Fruit fly (Drosophila melanogaster) whole organism, embryonic: ENCODE measurements around the gene CG16959.

Source experiments
- Atf3 ChIP-seq: fragments of 200-800 bp; sonication (Bioruptor generic); optimal IDR thresholded peaks from 3 replicates; lab custom pipeline; 2016; ENCODE audit warnings: missing biosample characterization, missing genetic modification characterization
- BEAF-32 ChIP-seq: fragments of 200-800 bp; sonication (Bioruptor generic); optimal IDR thresholded peaks from 3 replicates; lab custom pipeline; 2017; ENCODE audit warnings: missing biosample characterization, missing genetic modification characterization, mild to moderate bottlenecking, moderate library complexity, missing genetic modification reagents
- CG16779 ChIP-seq: fragments of 200-800 bp; sonication (Bioruptor generic); IDR thresholded peaks from 2 replicates; pipeline ENCODE4 v1.3.6; 2022; ENCODE audit warnings: missing biosample characterization, missing genetic modification characterization
- CG17802 ChIP-seq: fragments of 200-800 bp; sonication (Bioruptor generic); optimal IDR thresholded peaks from 2 replicates; lab custom pipeline; 2018; ENCODE audit warnings: missing biosample characterization, mild to moderate bottlenecking, missing genetic modification characterization, moderate library complexity
- CG17829 ChIP-seq: fragments of 200-800 bp; optimal IDR thresholded peaks from 2 replicates; lab custom pipeline; 2019; ENCODE audit warnings: missing biosample characterization, mild to moderate bottlenecking, missing genetic modification characterization, moderate library complexity
- CG18599 ChIP-seq: fragments of 200-800 bp; sonication (Bioruptor generic); optimal IDR thresholded peaks from 3 replicates; lab custom pipeline; 2017; ENCODE audit warnings: missing biosample characterization, missing genetic modification characterization, mild to moderate bottlenecking, moderate library complexity, missing genetic modification reagents
- CG2120 ChIP-seq: fragments of 200-800 bp; sonication (Bioruptor generic); optimal IDR thresholded peaks from 3 replicates; lab custom pipeline; 2016; ENCODE audit warnings: missing biosample characterization, missing genetic modification characterization
- CG30431 ChIP-seq: fragments of 200-800 bp; sonication (Bioruptor generic); optimal IDR thresholded peaks from 2 replicates; lab custom pipeline; 2017; ENCODE audit warnings: missing biosample characterization, missing genetic modification characterization
- CG33557 ChIP-seq: fragments of 200-800 bp; sonication (Bioruptor generic); optimal IDR thresholded peaks from 2 replicates; lab custom pipeline; 2019; ENCODE audit warnings: missing biosample characterization, mild to moderate bottlenecking, missing genetic modification characterization, moderate library complexity
- CG34422 ChIP-seq: fragments of 200-800 bp; sonication (Bioruptor generic); IDR thresholded peaks from 3 replicates; pipeline ENCODE4 v1.3.6; 2022; ENCODE audit warnings: missing biosample characterization, missing genetic modification characterization
- CG3726 ChIP-seq: fragments of 200-800 bp; sonication (Bioruptor generic); IDR thresholded peaks from 3 replicates; pipeline ENCODE4, ENCODE4 v1.3.6; 2022; ENCODE audit warnings: missing biosample characterization, missing genetic modification characterization
- CG6254 ChIP-seq: fragments of 200-800 bp; sonication (Bioruptor generic); optimal IDR thresholded peaks from 3 replicates; lab custom pipeline; 2017; ENCODE audit warnings: mild to moderate bottlenecking, missing biosample characterization, missing genetic modification reagents, missing genetic modification characterization
- CG6683 ChIP-seq: fragments of 200-800 bp; sonication (Bioruptor generic); optimal IDR thresholded peaks from 2 replicates; lab custom pipeline; 2017; ENCODE audit warnings: missing biosample characterization, mild to moderate bottlenecking, missing genetic modification characterization, missing genetic modification reagents
- CG7271 ChIP-seq: fragments of 200-800 bp; sonication (Bioruptor generic); optimal IDR thresholded peaks from 2 replicates; lab custom pipeline; 2018; ENCODE audit warnings: missing biosample characterization, mild to moderate bottlenecking, missing genetic modification characterization, moderate library complexity
- CG7839 ChIP-seq: fragments of 200-800 bp; sonication (Bioruptor generic); optimal IDR thresholded peaks from 3 replicates; lab custom pipeline; 2018; ENCODE audit warnings: missing biosample characterization, mild to moderate bottlenecking, missing genetic modification characterization, moderate library complexity
- CG8089 ChIP-seq: fragments of 200-800 bp; sonication (Bioruptor generic); optimal IDR thresholded peaks from 3 replicates; lab custom pipeline; 2016; ENCODE audit warnings: missing biosample characterization, missing genetic modification characterization
- CG8359 ChIP-seq: fragments of 200-800 bp; sonication (Bioruptor generic); optimal IDR thresholded peaks from 2 replicates; lab custom pipeline; 2017; ENCODE audit warnings: missing biosample characterization, mild to moderate bottlenecking, missing genetic modification characterization, borderline replicate concordance
- CG9876 ChIP-seq: fragments of 200-800 bp; sonication (Bioruptor generic); optimal IDR thresholded peaks from 2 replicates; lab custom pipeline; 2016; ENCODE audit warnings: missing biosample characterization, missing genetic modification characterization
- CTCF ChIP-seq: fragments of 200-800 bp; sonication (Bioruptor generic); optimal IDR thresholded peaks from 2 replicates; lab custom pipeline; 2017; ENCODE audit warnings: missing biosample characterization, mild to moderate bottlenecking, missing genetic modification characterization, moderate library complexity
- CkIIα-i1 ChIP-seq: fragments of 200-800 bp; sonication (Bioruptor generic); IDR thresholded peaks from 2 replicates; pipeline ENCODE4 v1.3.6; 2022; ENCODE audit warnings: missing biosample characterization, missing genetic modification characterization
- CoRest ChIP-seq: fragments of 200-800 bp; sonication (Bioruptor generic); optimal IDR thresholded peaks from 3 replicates; lab custom pipeline; 2018; ENCODE audit warnings: missing biosample characterization, mild to moderate bottlenecking, missing genetic modification characterization, moderate library complexity
- D ChIP-seq, 2 experiments: fragments of 200-800 bp in 1 of 2; fragments of >200 bp in 1 of 2; sonication (Bioruptor generic) in 1 of 2; optimal IDR thresholded peaks; 2 replicates in 1 of 2; 3 replicates in 1 of 2; lab custom pipeline; 2017; ENCODE audit warnings: mild to moderate bottlenecking in 1 of 2, missing biosample characterization in 1 of 2, missing genetic modification characterization in 1 of 2, missing genetic modification reagents in 1 of 2
- Gsc ChIP-seq: fragments of 200-800 bp; sonication (Bioruptor generic); IDR thresholded peaks from 2 replicates; pipeline ENCODE4 v1.3.6; 2022; ENCODE audit warnings: missing biosample characterization, missing genetic modification characterization
- Hr78 ChIP-seq, 2 experiments: fragments of 200-800 bp in 1 of 2; fragments of >200 bp in 1 of 2; sonication (Bioruptor generic) in 1 of 2; optimal IDR thresholded peaks; 2 replicates each; lab custom pipeline; 2017 to 2019; ENCODE audit warnings: missing biosample characterization in 2 of 2, missing genetic modification characterization in 2 of 2, mild to moderate bottlenecking in 1 of 2, moderate library complexity in 1 of 2
- Side ChIP-seq: fragments of 200-800 bp; sonication (Bioruptor generic); optimal IDR thresholded peaks from 2 replicates; lab custom pipeline; 2016; ENCODE audit warnings: missing biosample characterization, missing genetic modification characterization
- Sry-β ChIP-seq: fragments of 200-800 bp; sonication (Bioruptor generic); optimal IDR thresholded peaks from 2 replicates; lab custom pipeline; 2018; ENCODE audit warnings: missing biosample characterization, mild to moderate bottlenecking, missing genetic modification characterization, moderate library complexity
- Taf1 ChIP-seq: fragments of 200-800 bp; sonication (Bioruptor generic); IDR thresholded peaks from 2 replicates; pipeline ENCODE4 v1.3.6; 2022; ENCODE audit warnings: missing biosample characterization, missing genetic modification characterization
- YL-1 ChIP-seq: fragments of 200-800 bp; sonication (Bioruptor generic); optimal IDR thresholded peaks from 3 replicates; lab custom pipeline; 2017; ENCODE audit warnings: missing biosample characterization, mild to moderate bottlenecking, missing genetic modification characterization
- ac ChIP-seq: fragments of 200-800 bp; sonication (Bioruptor generic); optimal IDR thresholded peaks from 3 replicates; lab custom pipeline; 2017; ENCODE audit warnings: missing biosample characterization, mild to moderate bottlenecking, missing genetic modification characterization
- ara ChIP-seq: fragments of 200-800 bp; sonication (Bioruptor generic); IDR thresholded peaks from 2 replicates; pipeline ENCODE4 v1.3.6; 2022; ENCODE audit warnings: missing biosample characterization, missing genetic modification characterization
- bcd ChIP-seq: fragments of 200-800 bp; sonication (Bioruptor generic); optimal IDR thresholded peaks from 2 replicates; lab custom pipeline; 2017; ENCODE audit warnings: missing biosample characterization, mild to moderate bottlenecking, missing genetic modification characterization
- br ChIP-seq: fragments of >200 bp; optimal IDR thresholded peaks from 2 replicates; lab custom pipeline; 2017
- cato ChIP-seq: fragments of 200-800 bp; sonication (Bioruptor generic); optimal IDR thresholded peaks from 2 replicates; lab custom pipeline; 2016; ENCODE audit warnings: missing biosample characterization, missing genetic modification characterization, borderline replicate concordance
- danr ChIP-seq: fragments of 200-800 bp; sonication (Bioruptor generic); IDR thresholded peaks from 2 replicates; pipeline ENCODE4 v1.3.6; 2022; ENCODE audit warnings: missing biosample characterization, missing genetic modification characterization
- dimm ChIP-seq: fragments of 200-800 bp; sonication (Bioruptor generic); IDR thresholded peaks from 2 replicates; pipeline ENCODE4 v1.3.6; 2022; ENCODE audit warnings: missing biosample characterization, missing genetic modification characterization
- gce ChIP-seq: fragments of 200-800 bp; sonication (Bioruptor generic); IDR thresholded peaks from 3 replicates; pipeline ENCODE4 v1.3.6; 2022; ENCODE audit warnings: missing biosample characterization, missing genetic modification characterization
- ind ChIP-seq: fragments of 200-800 bp; sonication (Bioruptor generic); optimal IDR thresholded peaks from 3 replicates; lab custom pipeline; 2016; ENCODE audit warnings: missing biosample characterization, missing genetic modification characterization
- insv ChIP-seq, 2 experiments: fragments of 200-800 bp; sonication (Bioruptor generic); optimal IDR thresholded peaks; 3 replicates each; lab custom pipeline; 2016 to 2018; ENCODE audit warnings: missing biosample characterization in 2 of 2, missing genetic modification characterization in 2 of 2
- jumu ChIP-seq: fragments of 200-800 bp; sonication (Bioruptor generic); optimal IDR thresholded peaks from 3 replicates; lab custom pipeline; 2016; ENCODE audit warnings: missing biosample characterization, missing genetic modification characterization
- lab ChIP-seq: fragments of 200-800 bp; sonication (Bioruptor generic); optimal IDR thresholded peaks from 3 replicates; lab custom pipeline; 2017; ENCODE audit warnings: missing biosample characterization, missing genetic modification characterization, mild to moderate bottlenecking, moderate library complexity, missing genetic modification reagents
- prd ChIP-seq, 3 experiments: fragments of >200 bp in 2 of 3; fragments of 200-800 bp in 1 of 3; sonication (Bioruptor generic) in 1 of 3; optimal IDR thresholded peaks in 2 of 3; IDR thresholded peaks in 1 of 3; 2 replicates in 2 of 3; 3 replicates in 1 of 3; pipeline versions ENCODE4 v1.3.6 to Lab custom; 2017 to 2022; ENCODE audit warnings: missing biosample characterization in 1 of 3, missing genetic modification characterization in 1 of 3
- psq ChIP-seq: fragments of 200-800 bp; sonication (Bioruptor generic); optimal IDR thresholded peaks from 2 replicates; lab custom pipeline; 2017; ENCODE audit warnings: missing biosample characterization, missing genetic modification characterization
- salm ChIP-seq: fragments of 200-800 bp; sonication (Bioruptor generic); optimal IDR thresholded peaks from 2 replicates; lab custom pipeline; 2018; ENCODE audit warnings: missing biosample characterization, mild to moderate bottlenecking, missing genetic modification characterization
- sens-2 ChIP-seq: fragments of 200-800 bp; sonication (Bioruptor generic); IDR thresholded peaks from 2 replicates; pipeline ENCODE4 v1.3.6; 2022; ENCODE audit warnings: missing biosample characterization, missing genetic modification characterization
- sqz ChIP-seq: fragments of 200-800 bp; sonication (Bioruptor generic); optimal IDR thresholded peaks from 3 replicates; lab custom pipeline; 2018; ENCODE audit warnings: missing biosample characterization, mild to moderate bottlenecking, missing genetic modification characterization
- tio ChIP-seq: fragments of 200-800 bp; sonication (Bioruptor generic); optimal IDR thresholded peaks from 2 replicates; lab custom pipeline; 2017; ENCODE audit warnings: missing biosample characterization, missing genetic modification characterization, inconsistent platforms
- tx ChIP-seq: fragments of 200-800 bp; sonication (Bioruptor generic); optimal IDR thresholded peaks from 2 replicates; lab custom pipeline; 2016; ENCODE audit warnings: missing biosample characterization, missing genetic modification characterization
- wek ChIP-seq: fragments of 200-800 bp; sonication (Bioruptor generic); optimal IDR thresholded peaks from 3 replicates; lab custom pipeline; 2018; ENCODE audit warnings: missing biosample characterization, mild to moderate bottlenecking, missing genetic modification characterization, moderate library complexity

The CG16959 gene

DNA sequence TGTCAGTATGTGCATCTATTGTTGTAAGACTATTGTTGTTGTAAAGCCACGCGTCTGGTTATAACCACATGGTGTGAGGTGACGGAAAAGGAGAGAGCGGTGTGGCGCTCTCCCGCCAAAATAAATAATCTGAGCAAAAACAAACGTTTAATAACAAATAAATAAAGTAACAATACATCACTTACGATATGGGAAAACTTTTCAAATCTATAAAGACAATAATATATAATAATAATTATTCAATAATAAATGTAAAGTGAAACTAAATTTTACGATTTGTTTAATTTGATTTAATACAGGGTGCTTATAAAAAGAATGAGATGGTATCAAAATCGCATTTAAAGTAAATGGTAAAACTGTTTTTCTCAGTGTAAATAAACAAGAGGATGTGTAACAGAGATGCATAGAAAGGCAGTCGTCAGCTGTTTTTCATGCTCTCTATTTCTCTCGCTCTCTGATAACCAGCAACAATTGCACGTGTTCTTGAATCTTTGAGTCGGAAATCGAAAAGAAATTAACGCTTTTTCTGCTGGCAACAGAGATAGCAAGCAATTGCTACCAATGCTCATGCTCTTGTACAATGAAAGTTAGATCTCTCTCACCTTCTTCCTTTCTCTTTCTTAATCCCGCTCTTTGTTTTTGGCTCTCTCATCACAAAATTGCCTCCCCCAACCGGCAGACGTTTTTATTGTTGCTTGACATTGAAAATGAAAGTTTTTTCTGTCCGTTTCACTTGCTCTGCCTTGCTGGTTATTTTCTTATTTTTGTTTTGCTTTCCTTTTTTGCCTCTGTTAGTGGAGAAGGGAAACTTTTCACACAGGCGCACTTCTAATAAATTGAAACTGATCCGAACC is 26.2 kb downstream of the CG16959 start (continued):
- TF ChIP-seq BEAF-32 (GFP tag; lab: Kevin White, UChicago) (no peak), Sry-β (GFP tag; lab: Kevin White, UChicago) (peak; percentile 41), ara (GFP tag; lab: Robert Waterston, UW) (peak; percentile 69), CG8359 (peak; percentile 61), CG2120 (peak; percentile 40), ind (GFP tag; lab: Kevin White, UChicago) (peak; percentile 84), sqz (peak; percentile 78), CG18599 (peak; percentile 92), CG8089 (GFP tag; lab: Kevin White, UChicago) (no peak), wek (GFP tag; lab: Kevin White, UChicago) (no peak), danr (GFP tag; lab: Robert Waterston, UW) (no peak; the same call in 1 of the 2 replicates), CG33557 (GFP tag; lab: Kevin White, UChicago) (peak; percentile 79), bcd (GFP tag; lab: Kevin White, UChicago) (peak; percentile 82), YL-1 (GFP tag; lab: Kevin White, UChicago) (no peak), Atf3 (GFP tag; lab: Kevin White, UChicago) (no peak), CG17829 (peak; percentile 97), ac (peak; percentile 70), tio (peak; percentile 78), br (lab: Kevin White, UChicago) (no peak), sens-2 (0 out of 2 replicates have a peak, but pooled peaks have one; percentile 5), D (optimal IDR thresholded peaks at IDR 0.05; lab: Kevin White, UChicago) (no peak), D (GFP tag; optimal IDR thresholded peaks at IDR 0.05; lab: Kevin White, UChicago) (peak; percentile 93), CG30431 (GFP tag; lab: Kevin White, UChicago) (peak; percentile 6), dimm (GFP tag; lab: Robert Waterston, UW) (no peak), insv (GFP tag; optimal IDR thresholded peaks at IDR 0.05; lab: Kevin White, UChicago) (no peak), lab (peak; percentile 90), salm (tag; lab: Kevin White, UChicago) (peak; percentile 88), CG6254 (peak; percentile 88), CG3726 (peak; percentile 71; the same call in 1 of the 3 replicates), Hr78 (GFP tag; optimal IDR thresholded peaks at IDR 0.05; lab: Kevin White, UChicago) (peak in 1 of 2 experiments; percentile 81), Side (GFP tag; lab: Kevin White, UChicago) (no peak), CG7271 (tag; lab: Kevin White, UChicago) (peak; percentile 93), CG7839 (tag; lab: Kevin White, UChicago) (peak; percentile 87), CkIIα-i1 (no peak), CTCF (GFP tag; lab: Kevin White, UChicago) (peak; percentile 32), CG16779 (GFP tag; lab: Robert Waterston, UW) (no peak), CG34422 (GFP tag; lab: Robert Waterston, UW) (peak; percentile 86), CoRest (tag; lab: Kevin White, UChicago) (peak; percentile 83), psq (GFP tag; lab: Kevin White, UChicago) (peak; percentile 11), tx (GFP tag; lab: Kevin White, UChicago) (no peak), CG6683 (peak; percentile 91), prd (optimal IDR thresholded peaks at IDR 0.05; lab: Kevin White, UChicago) (no peak), prd (GFP tag; IDR thresholded peaks at IDR 0.05; lab: Robert Waterston, UW) (peak; percentile 80), cato (GFP tag; lab: Kevin White, UChicago) (peak; percentile 56), gce (peak; percentile 91; the same call in 2 of the 3 replicates), Gsc (no peak), CG17802 (tag; lab: Kevin White, UChicago) (no peak), Taf1 (no peak), jumu (GFP tag; lab: Kevin White, UChicago) (peak; percentile 3), CG9876 (GFP tag; lab: Kevin White, UChicago) (no peak)
